Worm (Caenorhabditis elegans): Measurements from ENCODE around the gene pph-2.

DNA sequence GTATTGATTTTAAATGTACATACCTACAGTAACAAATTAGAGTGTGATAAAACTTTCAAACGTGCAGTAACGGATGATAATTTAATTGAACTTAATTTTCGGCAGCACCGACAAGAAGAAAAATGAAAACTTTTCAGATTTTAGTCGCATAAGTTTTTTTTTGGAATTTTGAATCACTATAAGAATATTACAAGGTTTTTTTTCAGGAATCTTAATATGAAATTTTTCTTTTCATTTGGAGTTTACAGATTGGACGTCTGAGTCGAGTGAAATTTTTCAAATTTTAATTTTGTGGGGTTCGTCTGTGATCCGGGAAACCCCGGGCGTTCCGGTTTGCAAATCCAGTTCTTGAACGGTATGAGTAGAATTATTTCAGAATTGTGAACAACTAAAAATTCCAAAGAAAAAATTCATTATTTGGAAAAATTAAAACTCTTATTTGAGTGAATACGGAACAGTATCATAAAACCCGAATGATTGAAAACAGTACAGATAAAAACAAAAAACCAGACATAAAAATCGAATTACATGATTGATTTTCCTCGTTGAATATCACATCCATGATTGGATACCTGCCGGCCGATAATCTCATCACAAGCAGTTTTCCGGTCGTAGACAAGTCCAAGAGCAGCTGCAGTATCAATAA lies 35.8 kb upstream of the pph-2 start:
- TF ChIP-seq Y5F2A.4 (GFP tag; optimal IDR thresholded peaks at IDR 0.05) (no peak), ztf-7 (tag; optimal IDR thresholded peaks at IDR 0.05) (no peak), jun-1 (tag; optimal IDR thresholded peaks at IDR 0.05) (no peak), fos-1 (tag; optimal IDR thresholded peaks at IDR 0.05) (no peak), daf-12 (tag; optimal IDR thresholded peaks at IDR 0.05) (no peak), lin-13 (GFP tag; optimal IDR thresholded peaks at IDR 0.05) (peak; percentile 41), aly-2 (tag; optimal IDR thresholded peaks at IDR 0.05) (no peak), pha-4 (GFP tag; IDR thresholded peaks at IDR 0.05) (0 out of 2 replicates have a peak, but pooled peaks have one; percentile 68), pha-4 (tag; optimal IDR thresholded peaks at IDR 0.05) (no peak), daf-16 (GFP tag; optimal IDR thresholded peaks at IDR 0.05) (no peak), daf-16 (tag; optimal IDR thresholded peaks at IDR 0.05) (peak; percentile 42), dve-1 (tag; optimal IDR thresholded peaks at IDR 0.05; ENCODE audit: insufficient read depth) (peak; percentile 38), zip-11 (GFP tag; IDR thresholded peaks at IDR 0.05) (no peak)
